Worm (Caenorhabditis elegans) whole organism, young adult: Measurements from ENCODE around the gene F09D12.2.
"Not testable (repeated sequence)": the region's sequence is repeated elsewhere in the genome, so short reads cannot be mapped to it uniquely, and the experiment has no call there.

Experiments
- B0019.2 ChIP-seq: fragments of 200-800 bp; sonication (Bioruptor generic); conservative IDR thresholded peaks from 2 replicates; pipeline ENCODE4 v1.3.6; 2022; ENCODE audit warnings: missing genetic modification reagents, missing genetic modification characterization, missing compliant biosample characterization
- B0035.1 ChIP-seq: sonication (generic microtip); optimal IDR thresholded peaks from 2 replicates; lab custom pipeline; 2016; ENCODE audit warnings: missing genetic modification characterization, mild to moderate bottlenecking, missing compliant biosample characterization, missing genotype, missing genetic modification reagents
- B0336.3 ChIP-seq: fragments of 200-800 bp; sonication (Bioruptor generic); IDR thresholded peaks from 2 replicates; pipeline ENCODE4 v1.3.6; 2022; ENCODE audit warnings: missing genetic modification characterization, missing compliant biosample characterization
- K12H6.12 ChIP-seq: fragments of 200-800 bp; sonication (Bioruptor generic); optimal IDR thresholded peaks from 2 replicates; lab custom pipeline; 2018; ENCODE audit warnings: mild to moderate bottlenecking, missing genetic modification characterization, missing compliant biosample characterization
- Y56A3A.18 ChIP-seq: fragments of 200-800 bp; sonication (Bioruptor generic); IDR thresholded peaks from 2 replicates; pipeline ENCODE4 v1.3.6; 2022; ENCODE audit warnings: missing genetic modification reagents, missing genetic modification characterization, missing compliant biosample characterization
- attf-3 ChIP-seq: fragments of 200-800 bp; sonication (Bioruptor generic); conservative IDR thresholded peaks from 2 replicates; pipeline ENCODE4 v1.3.6; 2022; ENCODE audit warnings: missing genetic modification reagents, missing genetic modification characterization, missing compliant biosample characterization
- cebp-1 ChIP-seq, 2 experiments: fragments of 200-800 bp in 1 of 2; sonication (Bioruptor generic) in 1 of 2; sonication (generic microtip) in 1 of 2; IDR thresholded peaks in 1 of 2; optimal IDR thresholded peaks in 1 of 2; 2 replicates each; pipeline versions ENCODE4 v1.3.6 to Lab custom; 2017 to 2022; ENCODE audit warnings: missing compliant biosample characterization in 2 of 2, missing genetic modification characterization in 2 of 2, mild to moderate bottlenecking in 1 of 2, missing genetic modification reagents in 1 of 2, moderate library complexity in 1 of 2
- ceh-79 ChIP-seq: sonication (generic microtip); optimal IDR thresholded peaks from 2 replicates; lab custom pipeline; 2017; ENCODE audit warnings: mild to moderate bottlenecking, missing genetic modification characterization, missing compliant biosample characterization
- efl-1 ChIP-seq: fragments of 150-350 bp; optimal IDR thresholded peaks from 2 replicates; lab custom pipeline; 2014; ENCODE audit warnings: missing biosample characterization, missing genetic modification reagents, missing genetic modification characterization
- ets-4 ChIP-seq: fragments of 200-800 bp; sonication (Bioruptor generic); optimal IDR thresholded peaks from 2 replicates; lab custom pipeline; 2018; ENCODE audit warnings: mild to moderate bottlenecking, missing genetic modification characterization, missing compliant biosample characterization
- lin-54 ChIP-seq: fragments of 200-800 bp; sonication (Bioruptor generic); optimal IDR thresholded peaks from 2 replicates; lab custom pipeline; 2018; ENCODE audit warnings: mild to moderate bottlenecking, missing genetic modification characterization, missing compliant biosample characterization
- mel-28 ChIP-seq: sonication (generic microtip); optimal IDR thresholded peaks from 2 replicates; lab custom pipeline; 2016; ENCODE audit warnings: borderline replicate concordance, mild to moderate bottlenecking, missing genetic modification characterization, missing compliant biosample characterization
- sdz-38 ChIP-seq: sonication (generic microtip); optimal IDR thresholded peaks from 2 replicates; lab custom pipeline; 2016; ENCODE audit warnings: missing genotype, missing genetic modification characterization, missing compliant biosample characterization
- sea-2 ChIP-seq: fragments of 200-800 bp; sonication (Bioruptor generic); IDR thresholded peaks from 2 replicates; pipeline ENCODE4 v1.3.6; 2022; ENCODE audit warnings: missing genetic modification characterization, missing compliant biosample characterization
- snpc-3.4 ChIP-seq: sonication (generic microtip); optimal IDR thresholded peaks from 2 replicates; lab custom pipeline; 2017; ENCODE audit warnings: missing genetic modification characterization, mild to moderate bottlenecking, missing compliant biosample characterization, antibody characterized with exemption, moderate library complexity, missing genotype, missing genetic modification reagents
- snpc-4 ChIP-seq, 5 experiments: fragments of 150-350 bp in 1 of 5; sonication (generic microtip) in 4 of 5; optimal IDR thresholded peaks; 2 replicates each; lab custom pipeline; 2014 to 2018; ENCODE audit warnings: missing genetic modification characterization in 5 of 5, missing biosample characterization in 3 of 5, antibody characterized with exemption in 2 of 5, mild to moderate bottlenecking in 2 of 5, missing compliant biosample characterization in 2 of 5, missing genotype in 2 of 5, moderate library complexity in 2 of 5, missing genetic modification reagents in 1 of 5
- sptf-2 ChIP-seq: fragments of 200-800 bp; sonication (Bioruptor generic); optimal IDR thresholded peaks from 2 replicates; lab custom pipeline; 2018; ENCODE audit warnings: mild to moderate bottlenecking, missing genetic modification characterization, missing compliant biosample characterization
- tbx-9 ChIP-seq: sonication (generic microtip); optimal IDR thresholded peaks from 2 replicates; lab custom pipeline; 2016; ENCODE audit warnings: borderline replicate concordance, missing genetic modification characterization, inconsistent platforms, missing compliant biosample characterization
- zfh-2 ChIP-seq: fragments of 200-800 bp; sonication (Bioruptor generic); conservative IDR thresholded peaks from 2 replicates; pipeline ENCODE4 v1.3.6; 2022; ENCODE audit warnings: missing genetic modification reagents, missing genetic modification characterization, missing compliant biosample characterization
- ztf-26 ChIP-seq: sonication (generic microtip); optimal IDR thresholded peaks from 2 replicates; lab custom pipeline; 2017; ENCODE audit warnings: missing genetic modification characterization, missing compliant biosample characterization

Gene F09D12.2

ce11 chrIV:3398078-3398477, 45.9 kb downstream of the F09D12.2 start (continued):
- TF ChIP-seq efl-1: no peak
- no peak for TF ChIP-seq mel-28
- no peak for TF ChIP-seq sea-2

DNA sequence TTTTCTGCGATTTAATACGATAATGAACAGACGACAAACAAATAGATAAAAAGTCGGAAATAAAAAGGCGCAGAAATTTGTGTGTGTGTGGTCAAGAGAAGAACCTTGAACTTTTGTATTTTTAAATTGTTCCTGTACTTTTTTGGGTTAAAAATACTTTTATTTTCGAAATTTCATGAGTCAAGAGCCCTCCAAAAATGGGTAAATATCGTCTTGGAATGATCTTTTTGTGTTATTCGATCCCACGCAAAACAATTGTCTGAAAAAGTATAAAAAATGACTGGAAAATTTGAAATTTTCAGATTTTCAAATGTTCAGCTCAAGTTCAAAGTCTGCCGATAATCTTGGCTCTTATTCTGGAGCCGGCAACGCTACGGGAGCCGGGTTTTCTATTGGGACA, 48.4 kb downstream of the F09D12.2 start, which contains the start of gene C04C3.14:
Gene C04C3.14 (plus strand): TSS at position 301 of the 400 bp plus-strand sequence.
- TF ChIP-seq B0336.3 (no peak), B0019.2 (GFP tag; lab: Robert Waterston, UW) (no peak), cebp-1 (GFP tag; IDR thresholded peaks at IDR 0.05; lab: Robert Waterston, UW) (no peak), cebp-1 (tag; optimal IDR thresholded peaks at IDR 0.05; lab: Kevin White, UChicago) (no peak), K12H6.12 (tag; lab: Kevin White, UChicago) (no peak), ztf-26 (tag; lab: Kevin White, UChicago) (no peak), tbx-9 (tag; lab: Kevin White, UChicago) (no peak), sdz-38 (tag; lab: Kevin White, UChicago) (no peak), ets-4 (no peak), snpc-4 (GFP tag; optimal IDR thresholded peaks at IDR 0.05; lab: Kevin White, UChicago) (no peak), snpc-4 (tag; optimal IDR thresholded peaks at IDR 0.05; lab: Kevin White, UChicago) (no peak), snpc-3.4 (tag; lab: Kevin White, UChicago) (no peak), sptf-2 (no peak), zfh-2 (GFP tag; lab: Robert Waterston, UW) (no peak), B0035.1 (tag; lab: Kevin White, UChicago) (no peak), lin-54 (no peak)

ce11 chrIV:3394066-3394465, 49.9 kb downstream of the F09D12.2 start, which contains the start of gene C04C3.4:
Gene C04C3.4, plus strand, starts transcription at chrIV:3394366.
- not testable (repeated sequence) for TF ChIP-seq Y56A3A.18 (GFP tag; lab: Robert Waterston, UW); attf-3 (GFP tag; lab: Robert Waterston, UW); ceh-79
